Fruit fly (Drosophila melanogaster) S2 (cell line): ENCODE results near the gene Vsp37A.

Experiments used
- CG8478 ChIP-seq: fragments of >200 bp; optimal IDR thresholded peaks from 2 replicates; lab custom pipeline; 2018
- CTCF ChIP-seq, 2 experiments: fragments of >200 bp; optimal IDR thresholded peaks; 2 replicates each; lab custom pipeline; 2018

- TF ChIP-seq CTCF (optimal IDR thresholded peaks at IDR 0.05; lab: Kevin White, UChicago) (no peak), CG8478 (lab: Kevin White, UChicago) (no peak)
Measured at dm6 chrX:597057-597456, 24.3 kb upstream of the Vsp37A start.
